Worm (Caenorhabditis elegans): ENCODE data around the gene gly-9.

The gly-9 gene

ce11 chrIII:11234742-11235141 is 55.6 kb downstream of the gly-9 start, which contains the start of gene Y47D3A.34:
Gene Y47D3A.34, minus strand, starts transcription at chrIII:11234861.
- peak; percentile 52 for TF ChIP-seq ces-1 (GFP tag; optimal IDR thresholded peaks at IDR 0.05)
- TF ChIP-seq ceh-43 (GFP tag; optimal IDR thresholded peaks at IDR 0.05): no peak

ce11 chrIII:11231969-11232368 is 58.4 kb downstream of the gly-9 start, which contains the start of gene elo-8:
Gene elo-8, minus strand, starts transcription at chrIII:11232069.
- TF ChIP-seq nhr-2 (tag; optimal IDR thresholded peaks at IDR 0.05) (no peak), ceh-83 (GFP tag; optimal IDR thresholded peaks at IDR 0.05) (no peak), flh-1 (GFP tag; optimal IDR thresholded peaks at IDR 0.05) (no peak)

- no peak for TF ChIP-seq lin-13 (tag; optimal IDR thresholded peaks at IDR 0.05)
- TF ChIP-seq elt-3 (tag; optimal IDR thresholded peaks at IDR 0.05): no peak
- TF ChIP-seq drap-1 (GFP tag; optimal IDR thresholded peaks at IDR 0.05): no peak
- TF ChIP-seq nhr-76 (tag; optimal IDR thresholded peaks at IDR 0.05): no peak
- TF ChIP-seq pha-4 (tag; optimal IDR thresholded peaks at IDR 0.05): no peak
- TF ChIP-seq nhr-12 (tag; optimal IDR thresholded peaks at IDR 0.05): no peak
Observed at ce11 chrIII:11231408-11231807, 59.0 kb downstream of the gly-9 start.

ce11 chrIII:11230581-11230980 is 59.8 kb downstream of the gly-9 start:
- TF ChIP-seq unc-120 (tag; optimal IDR thresholded peaks at IDR 0.05; ENCODE audit: poor library complexity, severe bottlenecking) (no peak), unc-39 (tag; optimal IDR thresholded peaks at IDR 0.05) (no peak), ceh-83 (GFP tag; optimal IDR thresholded peaks at IDR 0.05) (no peak), nhr-12 (tag; optimal IDR thresholded peaks at IDR 0.05) (no peak), mls-2 (tag; optimal IDR thresholded peaks at IDR 0.05) (no peak)
